Fruit fly (Drosophila melanogaster) whole organism: ENCODE results near the gene Kots.

Source experiments
- CG8478 ChIP-seq: fragments of >200 bp; optimal IDR thresholded peaks from 2 replicates; lab custom pipeline; 2018; ENCODE audit warnings: inconsistent platforms
- EcR ChIP-seq, 2 experiments: fragments of >200 bp; optimal IDR thresholded peaks; 2 replicates each; lab custom pipeline; 2017; ENCODE audit warnings: missing biosample characterization in 2 of 2, missing genetic modification characterization in 2 of 2, missing genetic modification reagents in 2 of 2
- pan ChIP-seq: fragments of >200 bp; optimal IDR thresholded peaks from 2 replicates; lab custom pipeline; 2017
- psq ChIP-seq: fragments of >200 bp; optimal IDR thresholded peaks from 2 replicates; lab custom pipeline; 2017
- usp ChIP-seq: fragments of >200 bp; optimal IDR thresholded peaks from 2 replicates; lab custom pipeline; 2017; ENCODE audit warnings: missing biosample characterization, missing genetic modification characterization, mixed read lengths

- TF ChIP-seq pan (lab: Kevin White, UChicago) (no peak), psq (lab: Kevin White, UChicago) (no peak), CG8478 (no peak), EcR (GFP tag; optimal IDR thresholded peaks at IDR 0.05; lab: Kevin White, UChicago) (no peak), usp (GFP tag; lab: Kevin White, UChicago) (no peak)
These were observed at the start of gene Kots for dm6 chr3R:13964074-13964473.
